Worm (Caenorhabditis elegans) whole organism, L4 larva: ENCODE results near the gene C12D12.1.

Experiments
- F10B5.3 ChIP-seq: sonication (generic microtip); optimal IDR thresholded peaks from 2 replicates; lab custom pipeline; 2016; ENCODE audit warnings: mild to moderate bottlenecking, missing genetic modification characterization, missing compliant biosample characterization
- F26F4.8 ChIP-seq: fragments of 200-800 bp; sonication (Bioruptor generic); conservative IDR thresholded peaks from 2 replicates; pipeline ENCODE4 v1.3.6; 2022; ENCODE audit warnings: missing genetic modification characterization, missing compliant biosample characterization
- T20F7.1 ChIP-seq: fragments of 200-800 bp; sonication (Bioruptor generic); optimal IDR thresholded peaks from 2 replicates; lab custom pipeline; 2018; ENCODE audit warnings: mild to moderate bottlenecking, missing genetic modification characterization, missing compliant biosample characterization
- Y105C5A.15 ChIP-seq: fragments of 200-800 bp; sonication (Bioruptor generic); IDR thresholded peaks from 2 replicates; pipeline ENCODE4 v1.3.6; 2022; ENCODE audit warnings: missing genetic modification characterization, missing compliant biosample characterization
- Y5F2A.4 ChIP-seq: fragments of 200-800 bp; sonication (Bioruptor generic); optimal IDR thresholded peaks from 2 replicates; lab custom pipeline; 2018; ENCODE audit warnings: mild to moderate bottlenecking, missing genetic modification characterization, missing compliant biosample characterization
- aha-1 ChIP-seq: fragments of 150-350 bp; peaks from one replicate; lab custom pipeline; 2014; ENCODE audit warnings: missing biosample characterization, missing genetic modification characterization
- aly-2 ChIP-seq: sonication (generic microtip); optimal IDR thresholded peaks from 2 replicates; lab custom pipeline; 2018; ENCODE audit warnings: missing biosample characterization, missing genetic modification characterization
- arid-1 ChIP-seq: fragments of 200-800 bp; sonication (Bioruptor generic); conservative IDR thresholded peaks from 2 replicates; pipeline ENCODE4 v1.3.6; 2022; ENCODE audit warnings: missing genetic modification reagents, missing genetic modification characterization, missing compliant biosample characterization
- attf-4 ChIP-seq: sonication (generic microtip); optimal IDR thresholded peaks from 3 replicates; lab custom pipeline; 2017; ENCODE audit warnings: missing biosample characterization, missing genetic modification characterization
- ceh-20 ChIP-seq: fragments of 200-800 bp; sonication (Bioruptor generic); IDR thresholded peaks from 2 replicates; pipeline ENCODE4 v1.3.6; 2022; ENCODE audit warnings: missing genetic modification reagents, missing genetic modification characterization, missing compliant biosample characterization
- ceh-82 ChIP-seq: sonication (generic microtip); optimal IDR thresholded peaks from 2 replicates; lab custom pipeline; 2017; ENCODE audit warnings: missing biosample characterization, missing genetic modification characterization
- daf-16 ChIP-seq, 3 experiments: sonication (generic microtip); optimal IDR thresholded peaks; 2 replicates each; lab custom pipeline; 2016 to 2017; ENCODE audit warnings: missing genetic modification characterization in 3 of 3, missing genetic modification reagents in 3 of 3, mild to moderate bottlenecking in 2 of 3, missing compliant biosample characterization in 2 of 3, missing biosample characterization in 1 of 3, moderate library complexity in 1 of 3
- daf-8 ChIP-seq: fragments of 200-800 bp; sonication (Bioruptor generic); IDR thresholded peaks from 2 replicates; pipeline ENCODE4 v1.3.6; 2022; ENCODE audit warnings: missing genetic modification characterization, missing compliant biosample characterization
- dmd-6 ChIP-seq: fragments of 200-800 bp; sonication (Bioruptor generic); IDR thresholded peaks from 2 replicates; pipeline ENCODE4 v1.3.6; 2022; ENCODE audit warnings: missing genetic modification reagents, missing genetic modification characterization, missing compliant biosample characterization
- dmd-8 ChIP-seq: fragments of 200-800 bp; sonication (Bioruptor generic); IDR thresholded peaks from 2 replicates; pipeline ENCODE4 v1.3.6; 2022; ENCODE audit warnings: missing genetic modification characterization, missing compliant biosample characterization
- dpl-1 ChIP-seq: fragments of 150-350 bp; optimal IDR thresholded peaks from 2 replicates; lab custom pipeline; 2014; ENCODE audit warnings: missing biosample characterization, missing genetic modification reagents, missing genetic modification characterization
- duxl-1 ChIP-seq: sonication (generic microtip); optimal IDR thresholded peaks from 2 replicates; lab custom pipeline; 2016; ENCODE audit warnings: mild to moderate bottlenecking, missing genetic modification characterization, moderate library complexity, missing compliant biosample characterization; ENCODE audit not compliant: poor library complexity
- dve-1 ChIP-seq: sonication (generic microtip); optimal IDR thresholded peaks from 2 replicates; lab custom pipeline; 2017; ENCODE audit warnings: antibody characterized with exemption, mild to moderate bottlenecking, missing genetic modification characterization, missing compliant biosample characterization; ENCODE audit not compliant: insufficient read depth
- egl-27 ChIP-seq: sonication (generic microtip); optimal IDR thresholded peaks from 3 replicates; lab custom pipeline; 2017; ENCODE audit warnings: missing biosample characterization, missing genetic modification reagents, missing genetic modification characterization
- fkh-10 ChIP-seq: fragments of 150-350 bp; optimal IDR thresholded peaks from 2 replicates; lab custom pipeline; 2014; ENCODE audit warnings: missing biosample characterization, missing genetic modification reagents, missing genetic modification characterization
- hif-1 ChIP-seq, 2 experiments: sonication (generic microtip); optimal IDR thresholded peaks; 2 replicates each; lab custom pipeline; 2016 to 2017; ENCODE audit warnings: missing compliant biosample characterization in 2 of 2, missing genetic modification characterization in 2 of 2, missing genetic modification reagents in 2 of 2, missing genotype in 2 of 2, mild to moderate bottlenecking in 1 of 2
- hmg-1.1 ChIP-seq: fragments of 200-800 bp; sonication (Bioruptor generic); IDR thresholded peaks from 2 replicates; pipeline ENCODE4 v1.3.6; 2022; ENCODE audit warnings: missing genetic modification reagents, missing genetic modification characterization, missing compliant biosample characterization
- lim-7 ChIP-seq: fragments of 200-800 bp; sonication (Bioruptor generic); IDR thresholded peaks from 2 replicates; pipeline ENCODE4 v1.3.6; 2022; ENCODE audit warnings: missing genetic modification characterization, missing compliant biosample characterization
- lin-39 ChIP-seq: fragments of 150-350 bp; optimal IDR thresholded peaks from 2 replicates; lab custom pipeline; 2014; ENCODE audit warnings: missing biosample characterization, missing genetic modification reagents, missing genetic modification characterization
- madf-9 ChIP-seq: fragments of 200-800 bp; sonication (Bioruptor generic); conservative IDR thresholded peaks from 2 replicates; pipeline ENCODE4 v1.3.6; 2022; ENCODE audit warnings: missing genetic modification reagents, missing genetic modification characterization, missing compliant biosample characterization
- mdl-1 ChIP-seq, 2 experiments: fragments of 150-350 bp in 1 of 2; sonication (generic microtip) in 1 of 2; optimal IDR thresholded peaks; 2 replicates each; lab custom pipeline; 2014 to 2017; ENCODE audit warnings: missing biosample characterization in 2 of 2, missing genetic modification characterization in 2 of 2
- mep-1 ChIP-seq: fragments of 150-350 bp; sonication (generic microtip); optimal IDR thresholded peaks from 3 replicates; lab custom pipeline; 2014; ENCODE audit warnings: missing biosample characterization, missing genetic modification characterization
- mxl-2 ChIP-seq: fragments of 200-800 bp; sonication (Bioruptor generic); conservative IDR thresholded peaks from 2 replicates; pipeline ENCODE4 v1.3.6; 2022; ENCODE audit warnings: missing genetic modification reagents, missing genetic modification characterization, missing compliant biosample characterization
- mxl-3 ChIP-seq: fragments of 200-800 bp; sonication (Bioruptor generic); optimal IDR thresholded peaks from 2 replicates; lab custom pipeline; 2018; ENCODE audit warnings: mild to moderate bottlenecking, missing genetic modification characterization, missing compliant biosample characterization
- nhr-10 ChIP-seq: fragments of 150-350 bp; optimal IDR thresholded peaks from 2 replicates; lab custom pipeline; 2014; ENCODE audit warnings: missing biosample characterization, missing genetic modification characterization
- nhr-102 ChIP-seq: sonication (generic microtip); optimal IDR thresholded peaks from 2 replicates; lab custom pipeline; 2016; ENCODE audit warnings: mild to moderate bottlenecking, missing genetic modification characterization, moderate library complexity, missing compliant biosample characterization
- nhr-11 ChIP-seq: fragments of 150-350 bp; optimal IDR thresholded peaks from 2 replicates; lab custom pipeline; 2014; ENCODE audit warnings: missing biosample characterization, missing genetic modification characterization
- nhr-111 ChIP-seq: fragments of 200-800 bp; sonication (Bioruptor generic); optimal IDR thresholded peaks from 2 replicates; lab custom pipeline; 2018; ENCODE audit warnings: mild to moderate bottlenecking, missing genetic modification characterization, missing compliant biosample characterization
- nhr-25 ChIP-seq: sonication (generic microtip); optimal IDR thresholded peaks from 2 replicates; lab custom pipeline; 2017; ENCODE audit warnings: missing genetic modification characterization, mild to moderate bottlenecking, missing compliant biosample characterization, antibody characterized with exemption, moderate library complexity, borderline replicate concordance; ENCODE audit not compliant: insufficient read depth
- nhr-28 ChIP-seq: fragments of 150-350 bp; optimal IDR thresholded peaks from 2 replicates; lab custom pipeline; 2014; ENCODE audit warnings: missing biosample characterization, missing genetic modification characterization
- nhr-42 ChIP-seq: fragments of 200-800 bp; sonication (Bioruptor generic); IDR thresholded peaks from 2 replicates; pipeline ENCODE4 v1.3.6; 2022; ENCODE audit warnings: missing genetic modification characterization, missing compliant biosample characterization
- nhr-6 ChIP-seq: fragments of 150-350 bp; optimal IDR thresholded peaks from 2 replicates; lab custom pipeline; 2014; ENCODE audit warnings: missing biosample characterization, missing genetic modification characterization
- nhr-77 ChIP-seq: fragments of 150-350 bp; optimal IDR thresholded peaks from 2 replicates; lab custom pipeline; 2014; ENCODE audit warnings: missing biosample characterization, missing genetic modification characterization
- pha-4 ChIP-seq, 2 experiments: fragments of 150-350 bp in 1 of 2; fragments of 200-800 bp in 1 of 2; sonication (Bioruptor generic) in 1 of 2; IDR thresholded peaks in 1 of 2; optimal IDR thresholded peaks in 1 of 2; 2 replicates each; pipeline versions ENCODE4 v1.3.6 to Lab custom; 2014 to 2022; ENCODE audit warnings: missing genetic modification characterization in 2 of 2, missing genetic modification reagents in 2 of 2, missing biosample characterization in 1 of 2, missing compliant biosample characterization in 1 of 2
- php-3 ChIP-seq: fragments of 200-800 bp; sonication (Bioruptor generic); IDR thresholded peaks from 2 replicates; pipeline ENCODE4 v1.3.6; 2022; ENCODE audit warnings: missing genetic modification reagents, missing genetic modification characterization, missing compliant biosample characterization
- pqm-1 ChIP-seq: sonication (generic microtip); optimal IDR thresholded peaks from 2 replicates; lab custom pipeline; 2017; ENCODE audit warnings: missing biosample characterization, missing genetic modification characterization
- rbr-2 ChIP-seq: sonication (generic microtip); optimal IDR thresholded peaks from 2 replicates; lab custom pipeline; 2016; ENCODE audit warnings: missing genotype, missing genetic modification characterization, missing compliant biosample characterization
- snpc-1.2 ChIP-seq: fragments of 200-800 bp; sonication (Bioruptor generic); IDR thresholded peaks from 2 replicates; pipeline ENCODE4 v1.3.6; 2022; ENCODE audit warnings: missing genetic modification reagents, missing genetic modification characterization, missing compliant biosample characterization
- spr-3 ChIP-seq: fragments of 200-800 bp; sonication (Bioruptor generic); optimal IDR thresholded peaks from 2 replicates; lab custom pipeline; 2018; ENCODE audit warnings: mild to moderate bottlenecking, missing genetic modification characterization, missing compliant biosample characterization
- tag-97 ChIP-seq: fragments of 200-800 bp; sonication (Bioruptor generic); IDR thresholded peaks from 2 replicates; pipeline ENCODE4 v1.3.6; 2022; ENCODE audit warnings: missing genetic modification characterization, missing compliant biosample characterization
- unc-39 ChIP-seq: sonication (generic microtip); optimal IDR thresholded peaks from 2 replicates; lab custom pipeline; 2017; ENCODE audit warnings: missing biosample characterization, missing genetic modification characterization
- vab-7 ChIP-seq: fragments of 200-800 bp; sonication (Bioruptor generic); IDR thresholded peaks from 2 replicates; pipeline ENCODE4 v1.3.6; 2022; ENCODE audit warnings: missing genetic modification reagents, missing genetic modification characterization, missing compliant biosample characterization

Gene C12D12.1

ce11 chrX:3472226-3472625 is 26.8 kb upstream of the C12D12.1 start (continued):
- TF ChIP-seq unc-39 (no peak), daf-8 (GFP tag; lab: Robert Waterston, UW) (no peak), snpc-1.2 (GFP tag; lab: Robert Waterston, UW) (no peak), F26F4.8 (GFP tag; lab: Robert Waterston, UW) (no peak), aha-1 (no peak), fkh-10 (GFP tag; lab: Kevin White, UChicago) (no peak), Y5F2A.4 (no peak), hif-1 (tag; optimal IDR thresholded peaks at IDR 0.05; lab: Kevin White, UChicago) (peak in 1 of 2 experiments; percentile 4), nhr-11 (tag; lab: Kevin White, UChicago) (no peak), spr-3 (GFP tag; lab: Kevin White, UChicago) (no peak), egl-27 (tag; lab: Kevin White, UChicago) (no peak), pqm-1 (peak; percentile 34), dve-1 (tag; lab: Kevin White, UChicago) (peak; percentile 66), pha-4 (GFP tag; IDR thresholded peaks at IDR 0.05; lab: Robert Waterston, UW) (no peak), pha-4 (tag; optimal IDR thresholded peaks at IDR 0.05; lab: Kevin White, UChicago) (peak; percentile 95), nhr-102 (tag; lab: Kevin White, UChicago) (peak; percentile 2), T20F7.1 (GFP tag; lab: Kevin White, UChicago) (no peak), mep-1 (tag; lab: Kevin White, UChicago) (peak; percentile 68), mdl-1 (tag; optimal IDR thresholded peaks at IDR 0.05; lab: Kevin White, UChicago) (peak in 1 of 2 experiments; percentile 74), lim-7 (GFP tag; lab: Robert Waterston, UW) (no peak), nhr-6 (peak; percentile 55), nhr-111 (GFP tag; lab: Kevin White, UChicago) (no peak), dmd-8 (no peak), dmd-6 (GFP tag; lab: Robert Waterston, UW) (peak; percentile 54), tag-97 (GFP tag; lab: Robert Waterston, UW) (no peak), hmg-1.1 (GFP tag; lab: Robert Waterston, UW) (0 out of 2 replicates have a peak, but pooled peaks have one; percentile 53), nhr-25 (tag; lab: Kevin White, UChicago) (no peak), arid-1 (GFP tag; lab: Robert Waterston, UW) (no peak), duxl-1 (tag; lab: Kevin White, UChicago) (no peak), madf-9 (GFP tag; lab: Robert Waterston, UW) (no peak), attf-4 (no peak), lin-39 (tag; lab: Kevin White, UChicago) (no peak), ceh-20 (no peak), F10B5.3 (tag; lab: Kevin White, UChicago) (peak; percentile 4), ceh-82 (tag; lab: Kevin White, UChicago) (no peak), php-3 (GFP tag; lab: Robert Waterston, UW) (no peak), Y105C5A.15 (GFP tag; lab: Robert Waterston, UW) (0 out of 2 replicates have a peak, but pooled peaks have one; percentile 39), mxl-3 (GFP tag; lab: Kevin White, UChicago) (peak; percentile 60)

- TF ChIP-seq aly-2 (tag; lab: Kevin White, UChicago) (no peak), mxl-2 (GFP tag; lab: Robert Waterston, UW) (no peak), rbr-2 (tag; lab: Kevin White, UChicago) (no peak), nhr-42 (GFP tag; lab: Robert Waterston, UW) (no peak), nhr-102 (tag; lab: Kevin White, UChicago) (no peak), daf-16 (GFP tag; optimal IDR thresholded peaks at IDR 0.05; lab: Kevin White, UChicago) (no peak), daf-16 (tag; optimal IDR thresholded peaks at IDR 0.05; lab: Kevin White, UChicago) (peak; percentile 27), dpl-1 (GFP tag; lab: Kevin White, UChicago) (no peak), vab-7 (GFP tag; lab: Robert Waterston, UW) (no peak), nhr-10 (no peak), nhr-28 (tag; lab: Kevin White, UChicago) (peak; percentile 35), arid-1 (GFP tag; lab: Robert Waterston, UW) (no peak), pqm-1 (peak; percentile 49), nhr-77 (tag; lab: Kevin White, UChicago) (no peak)
Measured at ce11 chrX:3473793-3474192, 25.3 kb upstream of the C12D12.1 start.
